Worm (Caenorhabditis elegans) whole organism, L2 larva: ENCODE data around the gene Y54G2A.37.
A peak's percentile ranks its signal among the peaks of the same experiment; 100 is the strongest.
"Not testable (repeated sequence)": the region's sequence is repeated elsewhere in the genome, so short reads cannot be mapped to it uniquely, and the experiment has no call there.

ENCODE experiments used
- C34F6.9 ChIP-seq: fragments of 150-350 bp; optimal IDR thresholded peaks from 2 replicates; lab custom pipeline; 2014; ENCODE audit warnings: missing biosample characterization, missing genetic modification characterization
- Y55F3AM.14 ChIP-seq: fragments of 200-800 bp; sonication (Bioruptor generic); optimal IDR thresholded peaks from 2 replicates; lab custom pipeline; 2018; ENCODE audit warnings: mild to moderate bottlenecking, missing genetic modification characterization, missing compliant biosample characterization
- ZK546.5 ChIP-seq: sonication (generic microtip); optimal IDR thresholded peaks from 2 replicates; lab custom pipeline; 2017; ENCODE audit warnings: missing biosample characterization, missing genetic modification characterization
- alr-1 ChIP-seq: fragments of 150-350 bp; optimal IDR thresholded peaks from 2 replicates; lab custom pipeline; 2014; ENCODE audit warnings: missing biosample characterization, missing genetic modification characterization
- aly-2 ChIP-seq: fragments of 150-350 bp; optimal IDR thresholded peaks from 2 replicates; lab custom pipeline; 2014; ENCODE audit warnings: missing biosample characterization, missing genetic modification characterization
- ceh-16 ChIP-seq: fragments of 150-350 bp; optimal IDR thresholded peaks from 2 replicates; lab custom pipeline; 2014; ENCODE audit warnings: missing biosample characterization, missing genetic modification characterization
- ceh-82 ChIP-seq: fragments of 150-350 bp; optimal IDR thresholded peaks from 2 replicates; lab custom pipeline; 2014; ENCODE audit warnings: missing biosample characterization, missing genetic modification characterization
- crh-2 ChIP-seq: sonication (generic microtip); optimal IDR thresholded peaks from 2 replicates; lab custom pipeline; 2017; ENCODE audit warnings: missing biosample characterization, missing genetic modification characterization
- dmd-4 ChIP-seq: sonication (generic microtip); optimal IDR thresholded peaks from 2 replicates; lab custom pipeline; 2017; ENCODE audit warnings: missing biosample characterization, missing genetic modification characterization
- egl-27 ChIP-seq: sonication (generic microtip); optimal IDR thresholded peaks from 3 replicates; lab custom pipeline; 2017; ENCODE audit warnings: missing biosample characterization, missing genetic modification reagents, missing genetic modification characterization
- elt-1 ChIP-seq: fragments of 150-350 bp; optimal IDR thresholded peaks from 2 replicates; lab custom pipeline; 2014; ENCODE audit warnings: missing biosample characterization, missing genetic modification characterization
- fos-1 ChIP-seq: fragments of 150-350 bp; optimal IDR thresholded peaks from 2 replicates; lab custom pipeline; 2014; ENCODE audit warnings: missing biosample characterization, missing genetic modification characterization
- gmeb-1 ChIP-seq: fragments of 150-350 bp; optimal IDR thresholded peaks from 2 replicates; lab custom pipeline; 2014; ENCODE audit warnings: missing biosample characterization, missing genetic modification characterization
- lin-13 ChIP-seq: fragments of 150-350 bp; optimal IDR thresholded peaks from 2 replicates; lab custom pipeline; 2014; ENCODE audit warnings: missing biosample characterization, missing genetic modification reagents, missing genetic modification characterization
- lsy-2 ChIP-seq, 2 experiments: fragments of 150-350 bp in 1 of 2; sonication (generic microtip) in 1 of 2; optimal IDR thresholded peaks; 2 replicates each; lab custom pipeline; 2014 to 2017; ENCODE audit warnings: missing biosample characterization in 2 of 2, missing genetic modification characterization in 2 of 2
- nhr-10 ChIP-seq: sonication (generic microtip); optimal IDR thresholded peaks from 2 replicates; lab custom pipeline; 2017; ENCODE audit warnings: missing biosample characterization, missing genetic modification characterization
- nhr-11 ChIP-seq: fragments of 150-350 bp; optimal IDR thresholded peaks from 2 replicates; lab custom pipeline; 2014; ENCODE audit warnings: missing biosample characterization, missing genetic modification characterization
- nhr-129 ChIP-seq: fragments of 150-350 bp; optimal IDR thresholded peaks from 2 replicates; lab custom pipeline; 2014; ENCODE audit warnings: missing biosample characterization, missing genetic modification characterization
- nhr-21 ChIP-seq: fragments of 150-350 bp; optimal IDR thresholded peaks from 2 replicates; lab custom pipeline; 2014; ENCODE audit warnings: missing biosample characterization, missing genetic modification characterization
- nhr-23 ChIP-seq: fragments of 150-350 bp; optimal IDR thresholded peaks from 2 replicates; lab custom pipeline; 2014; ENCODE audit warnings: missing biosample characterization, missing genetic modification reagents, missing genetic modification characterization
- nhr-237 ChIP-seq: fragments of 150-350 bp; optimal IDR thresholded peaks from 2 replicates; lab custom pipeline; 2014; ENCODE audit warnings: missing biosample characterization, missing genetic modification characterization
- nhr-25 ChIP-seq: fragments of 150-350 bp; sonication (generic microtip); optimal IDR thresholded peaks from 3 replicates; lab custom pipeline; 2014; ENCODE audit warnings: missing biosample characterization, missing genetic modification characterization
- nhr-6 ChIP-seq: fragments of 150-350 bp; optimal IDR thresholded peaks from 2 replicates; lab custom pipeline; 2014; ENCODE audit warnings: missing biosample characterization, missing genetic modification characterization
- sem-4 ChIP-seq: fragments of 150-350 bp; optimal IDR thresholded peaks from 2 replicates; lab custom pipeline; 2014; ENCODE audit warnings: missing biosample characterization, missing genetic modification reagents, missing genetic modification characterization
- sma-3 ChIP-seq: sonication (generic microtip); optimal IDR thresholded peaks from 2 replicates; lab custom pipeline; 2016; ENCODE audit warnings: missing genetic modification reagents, missing genetic modification characterization, missing compliant biosample characterization
- sma-9 ChIP-seq, 2 experiments: fragments of 150-350 bp in 1 of 2; sonication (generic microtip) in 1 of 2; optimal IDR thresholded peaks; 2 replicates each; lab custom pipeline; 2014 to 2016; ENCODE audit warnings: missing genetic modification characterization in 2 of 2, mild to moderate bottlenecking in 1 of 2, missing biosample characterization in 1 of 2, missing compliant biosample characterization in 1 of 2, missing genetic modification reagents in 1 of 2, moderate library complexity in 1 of 2
- snpc-4 ChIP-seq: fragments of 150-350 bp; optimal IDR thresholded peaks from 2 replicates; lab custom pipeline; 2014; ENCODE audit warnings: missing biosample characterization, missing genetic modification characterization
- unc-55 ChIP-seq: fragments of 150-350 bp; sonication (generic microtip); optimal IDR thresholded peaks from 3 replicates; lab custom pipeline; 2014; ENCODE audit warnings: missing biosample characterization, missing genetic modification reagents, missing genetic modification characterization
- zag-1 ChIP-seq: fragments of 150-350 bp; optimal IDR thresholded peaks from 2 replicates; lab custom pipeline; 2014; ENCODE audit warnings: missing biosample characterization, missing genetic modification characterization
- ztf-1 ChIP-seq: fragments of 200-800 bp; sonication (Bioruptor generic); conservative IDR thresholded peaks from 2 replicates; pipeline ENCODE4 v1.3.6; 2022; ENCODE audit warnings: missing genetic modification characterization, missing compliant biosample characterization
- ztf-4 ChIP-seq: fragments of 150-350 bp; optimal IDR thresholded peaks from 2 replicates; lab custom pipeline; 2014; ENCODE audit warnings: missing biosample characterization, missing genetic modification characterization

The Y54G2A.37 gene

ce11 chrIV:2785057-2785456 lies 35.5 kb upstream of the Y54G2A.37 start (continued):
- TF ChIP-seq lin-13 (GFP tag; lab: Kevin White, UChicago) (peak; percentile 40), sma-3 (peak; percentile 28), nhr-25 (tag; lab: Kevin White, UChicago) (peak; percentile 9), Y55F3AM.14 (GFP tag; lab: Kevin White, UChicago) (no peak), nhr-21 (tag; lab: Kevin White, UChicago) (no peak), ztf-1 (GFP tag; lab: Robert Waterston, UW) (no peak), dmd-4 (no peak), lsy-2 (tag; optimal IDR thresholded peaks at IDR 0.05; lab: Kevin White, UChicago) (peak; percentile 26 to 51), nhr-10 (tag; lab: Kevin White, UChicago) (no peak), alr-1 (tag; lab: Kevin White, UChicago) (no peak), sem-4 (no peak), snpc-4 (no peak), fos-1 (tag; lab: Kevin White, UChicago) (peak; percentile 10)

ce11 chrIV:2788389-2788788 lies 32.1 kb upstream of the Y54G2A.37 start, which contains the start of gene atln-1:
TSS of gene atln-1 (plus strand) at chrIV:2788689.
- not testable (repeated sequence) for TF ChIP-seq ceh-16 (tag; lab: Kevin White, UChicago); Y55F3AM.14 (GFP tag; lab: Kevin White, UChicago); ZK546.5 (tag; lab: Kevin White, UChicago)

- TF ChIP-seq snpc-4, result no peak
Observed at ce11 chrIV:2793956-2794355, 26.6 kb upstream of the Y54G2A.37 start.

- TF ChIP-seq nhr-21 (tag; lab: Kevin White, UChicago), result no peak
- TF ChIP-seq fos-1 (tag; lab: Kevin White, UChicago), result peak; percentile 79
- TF ChIP-seq nhr-129 (tag; lab: Kevin White, UChicago), result peak; percentile 11
- peak; percentile 7 for TF ChIP-seq gmeb-1 (tag; lab: Kevin White, UChicago)
- TF ChIP-seq sma-3, result no peak
- no peak for TF ChIP-seq sma-9 (GFP tag; optimal IDR thresholded peaks at IDR 0.05; lab: Kevin White, UChicago)
- TF ChIP-seq sma-9 (tag; optimal IDR thresholded peaks at IDR 0.05; lab: Kevin White, UChicago), result no peak
- peak; percentile 36 for TF ChIP-seq crh-2 (tag; lab: Kevin White, UChicago)
- TF ChIP-seq, all 48 proteins: peak for 4
Observed at ce11 chrIV:2798339-2798738, 22.2 kb upstream of the Y54G2A.37 start, which contains the start of gene Y54G2A.52. TSS of gene Y54G2A.52 (minus strand) at chrIV:2798686.

ce11 chrIV:2799389-2799788 lies 21.1 kb upstream of the Y54G2A.37 start, which contains the start of gene Y54G2A.10:
TSS of gene Y54G2A.10 (plus strand) at chrIV:2799689.
- no peak for TF ChIP-seq egl-27 (tag; lab: Kevin White, UChicago)
- TF ChIP-seq fos-1 (tag; lab: Kevin White, UChicago), result no peak
- TF ChIP-seq ceh-82 (tag; lab: Kevin White, UChicago), result no peak
- TF ChIP-seq ztf-1 (GFP tag; lab: Robert Waterston, UW), result no peak
- TF ChIP-seq nhr-23 (tag; lab: Kevin White, UChicago), result no peak
- no peak for TF ChIP-seq ztf-4 (tag; lab: Kevin White, UChicago)
- TF ChIP-seq, all 48 proteins: peak for 0

ce11 chrIV:2799890-2800289 lies 20.6 kb upstream of the Y54G2A.37 start:
- TF ChIP-seq Y55F3AM.14 (GFP tag; lab: Kevin White, UChicago) (no peak), nhr-237 (tag; lab: Kevin White, UChicago) (no peak)

ce11 chrIV:2801004-2801403 lies 19.5 kb upstream of the Y54G2A.37 start:
- TF ChIP-seq nhr-11 (no peak), ceh-82 (tag; lab: Kevin White, UChicago) (no peak), unc-55 (GFP tag; lab: Kevin White, UChicago) (peak; percentile 20), ZK546.5 (tag; lab: Kevin White, UChicago) (no peak), nhr-6 (tag; lab: Kevin White, UChicago) (no peak), snpc-4 (no peak), alr-1 (tag; lab: Kevin White, UChicago) (no peak), lsy-2 (tag; optimal IDR thresholded peaks at IDR 0.05; lab: Kevin White, UChicago) (peak in 1 of 2 experiments; percentile 17), C34F6.9 (peak; percentile 10), fos-1 (tag; lab: Kevin White, UChicago) (no peak), sma-9 (GFP tag; optimal IDR thresholded peaks at IDR 0.05; lab: Kevin White, UChicago) (no peak), sma-9 (tag; optimal IDR thresholded peaks at IDR 0.05; lab: Kevin White, UChicago) (no peak), lin-13 (GFP tag; lab: Kevin White, UChicago) (peak; percentile 35), zag-1 (tag; lab: Kevin White, UChicago) (no peak), aly-2 (tag; lab: Kevin White, UChicago) (no peak), elt-1 (tag; lab: Kevin White, UChicago) (no peak)
